Fruit fly (Drosophila melanogaster): ENCODE data around the gene hoip.

Gene hoip

DNA sequence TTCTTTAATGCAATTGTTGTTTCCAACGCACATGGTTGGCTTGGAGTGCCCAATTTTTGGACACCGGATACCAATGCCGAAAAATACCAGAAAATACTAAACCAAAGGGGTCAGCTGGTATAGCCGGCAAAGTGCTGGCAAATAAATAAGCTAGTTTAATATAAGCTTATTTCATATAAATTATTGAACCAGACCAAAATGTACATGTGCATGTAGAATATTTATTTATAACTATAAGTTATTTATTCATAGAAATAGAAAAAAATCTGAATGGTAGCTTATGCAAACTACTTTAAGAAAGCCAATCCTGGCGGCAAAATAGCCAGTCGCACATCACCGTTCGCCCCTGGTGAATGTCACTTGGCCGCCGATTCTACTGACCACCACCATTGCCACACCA lies 863 bp downstream of the hoip start, which contains the start of gene pelo (continued):
- no peak for TF ChIP-seq sna (GFP tag; IDR thresholded peaks at IDR 0.05; ENCODE audit: partially characterized antibody)
- peak; percentile 57 for TF ChIP-seq Nf-YB (GFP tag; optimal IDR thresholded peaks at IDR 0.05)
- no peak for TF ChIP-seq CG17802 (tag; optimal IDR thresholded peaks at IDR 0.05)
- TF ChIP-seq ac (GFP tag; optimal IDR thresholded peaks at IDR 0.05), result no peak
- TF ChIP-seq jigr1 (GFP tag; IDR thresholded peaks at IDR 0.05), result no peak
- no peak for TF ChIP-seq cato (GFP tag; optimal IDR thresholded peaks at IDR 0.05; ENCODE audit: borderline replicate concordance)
- TF ChIP-seq CG10267 (tag; optimal IDR thresholded peaks at IDR 0.05), result peak; percentile 74
- TF ChIP-seq unc-4 (GFP tag; IDR thresholded peaks at IDR 0.05; ENCODE audit: partially characterized antibody), result no peak
- peak; percentile 74 for TF ChIP-seq sug (tag; optimal IDR thresholded peaks at IDR 0.05)
- TF ChIP-seq nerfin-1 (tag; optimal IDR thresholded peaks at IDR 0.05), result peak; percentile 61
- TF ChIP-seq tgo (GFP tag; IDR thresholded peaks at IDR 0.05), result peak; percentile 74
- TF ChIP-seq CG14050 (GFP tag; IDR thresholded peaks at IDR 0.05), result peak; percentile 55
- TF ChIP-seq NC2α (GFP tag; optimal IDR thresholded peaks at IDR 0.05), result no peak
- no peak for TF ChIP-seq CG2199 (GFP tag; IDR thresholded peaks at IDR 0.05)
- no peak for TF ChIP-seq C15 (GFP tag; IDR thresholded peaks at IDR 0.05)
- peak; percentile 55 for TF ChIP-seq nau (GFP tag; optimal IDR thresholded peaks at IDR 0.05)
- TF ChIP-seq Atf3 (GFP tag; optimal IDR thresholded peaks at IDR 0.05), result no peak
- no peak for TF ChIP-seq CG5180 (GFP tag; optimal IDR thresholded peaks at IDR 0.05)
- TF ChIP-seq YL-1 (GFP tag; optimal IDR thresholded peaks at IDR 0.05), result peak; percentile 67
- TF ChIP-seq Hr39 (optimal IDR thresholded peaks at IDR 0.05), result no peak
- no peak for TF ChIP-seq CG11560 (tag; IDR thresholded peaks at IDR 0.05)
- TF ChIP-seq CG12942 (GFP tag; optimal IDR thresholded peaks at IDR 0.05), result peak; percentile 41
- no peak for TF ChIP-seq br (optimal IDR thresholded peaks at IDR 0.05)
- no peak for TF ChIP-seq CG1832 (GFP tag; optimal IDR thresholded peaks at IDR 0.05)
- peak; percentile 33; the same call in 1 of the 2 replicates for TF ChIP-seq CG7372 (GFP tag; IDR thresholded peaks at IDR 0.05)
- peak; percentile 30 for TF ChIP-seq slou (GFP tag; optimal IDR thresholded peaks at IDR 0.05)
- peak; percentile 68 for TF ChIP-seq trem (tag; optimal IDR thresholded peaks at IDR 0.05)
- peak; percentile 51 for TF ChIP-seq CG17385 (GFP tag; optimal IDR thresholded peaks at IDR 0.05)
- peak; percentile 45 for TF ChIP-seq Deaf1 (tag; optimal IDR thresholded peaks at IDR 0.05)
- peak; percentile 59 for TF ChIP-seq az2 (GFP tag; optimal IDR thresholded peaks at IDR 0.05)
- TF ChIP-seq danr (GFP tag; IDR thresholded peaks at IDR 0.05), result 0 out of 2 replicates have a peak, but pooled peaks have one; percentile 40
- TF ChIP-seq Rfx (GFP tag; IDR thresholded peaks at IDR 0.05), result peak; percentile 72
- no peak for TF ChIP-seq gcm2 (GFP tag; optimal IDR thresholded peaks at IDR 0.05)
- no peak for TF ChIP-seq CG12744 (GFP tag; optimal IDR thresholded peaks at IDR 0.05)
- TF ChIP-seq CG16863 (GFP tag; optimal IDR thresholded peaks at IDR 0.05), result no peak
- peak; percentile 47 for TF ChIP-seq gfzf (GFP tag; optimal IDR thresholded peaks at IDR 0.05)
- no peak for TF ChIP-seq CG14965 (GFP tag; optimal IDR thresholded peaks at IDR 0.05; ENCODE audit: borderline replicate concordance)
- no peak for TF ChIP-seq Doc2 (GFP tag; IDR thresholded peaks at IDR 0.05)
- peak; percentile 73 for TF ChIP-seq Ets97D (GFP tag; optimal IDR thresholded peaks at IDR 0.05)
- TF ChIP-seq Dbx (GFP tag; IDR thresholded peaks at IDR 0.05), result peak; percentile 59; the same call in 1 of the 3 replicates
- 0 out of 2 replicates have a peak, but pooled peaks have one; percentile 36 for TF ChIP-seq ranshi (GFP tag; IDR thresholded peaks at IDR 0.05)
- TF ChIP-seq seq (GFP tag; IDR thresholded peaks at IDR 0.05), result peak; percentile 48; the same call in 1 of the 2 replicates
- peak; percentile 62 for TF ChIP-seq CG9932 (GFP tag; IDR thresholded peaks at IDR 0.05)
- peak; percentile 39 for TF ChIP-seq CG3995 (GFP tag; optimal IDR thresholded peaks at IDR 0.05)
- peak; percentile 42 for TF ChIP-seq ewg (GFP tag; optimal IDR thresholded peaks at IDR 0.05)
- peak; percentile 78 for TF ChIP-seq CG10543 (GFP tag; optimal IDR thresholded peaks at IDR 0.05)
- TF ChIP-seq CrebB (tag; optimal IDR thresholded peaks at IDR 0.05), result no peak
- TF ChIP-seq kay (GFP tag; optimal IDR thresholded peaks at IDR 0.05), result peak; percentile 20
- peak; percentile 66 for TF ChIP-seq HHEX (GFP tag; optimal IDR thresholded peaks at IDR 0.05)
- TF ChIP-seq CG7928 (GFP tag; optimal IDR thresholded peaks at IDR 0.05), result peak; percentile 46
- TF ChIP-seq aop (GFP tag; IDR thresholded peaks at IDR 0.05), result no peak
- TF ChIP-seq bigmax (GFP tag; optimal IDR thresholded peaks at IDR 0.05), result no peak

Data from whole organism, embryonic.